Fruit fly (Drosophila melanogaster) whole organism, adult: ENCODE measurements around the gene His2Av.

Experiments used
- CG11617 ChIP-seq: fragments of 200-800 bp; sonication (Bioruptor generic); optimal IDR thresholded peaks from 2 replicates; lab custom pipeline; 2017; ENCODE audit warnings: mild to moderate bottlenecking, missing biosample characterization, missing genetic modification reagents, missing genetic modification characterization
- CG14711 ChIP-seq: fragments of 200-800 bp; sonication (Bioruptor generic); optimal IDR thresholded peaks from 2 replicates; lab custom pipeline; 2018; ENCODE audit warnings: missing biosample characterization, mild to moderate bottlenecking, missing genetic modification characterization, moderate library complexity
- CG33017 ChIP-seq: fragments of 200-800 bp; sonication (Bioruptor generic); optimal IDR thresholded peaks from 2 replicates; lab custom pipeline; 2018; ENCODE audit warnings: missing biosample characterization, mild to moderate bottlenecking, missing genetic modification characterization, moderate library complexity
- CG5204 ChIP-seq: fragments of 200-800 bp; sonication (Bioruptor generic); optimal IDR thresholded peaks from 2 replicates; lab custom pipeline; 2016; ENCODE audit warnings: missing biosample characterization, missing genetic modification characterization
- CG7045 ChIP-seq: fragments of 200-800 bp; sonication (Bioruptor generic); optimal IDR thresholded peaks from 2 replicates; lab custom pipeline; 2017; ENCODE audit warnings: missing biosample characterization, mild to moderate bottlenecking, missing genetic modification characterization
- CG7101 ChIP-seq: fragments of 200-800 bp; sonication (Bioruptor generic); optimal IDR thresholded peaks from 2 replicates; lab custom pipeline; 2018; ENCODE audit warnings: missing biosample characterization, mild to moderate bottlenecking, missing genetic modification characterization, moderate library complexity
- Clk ChIP-seq: fragments of 200-800 bp; sonication (Bioruptor generic); optimal IDR thresholded peaks from 2 replicates; lab custom pipeline; 2017; ENCODE audit warnings: missing biosample characterization, missing genetic modification characterization
- Crg-1 ChIP-seq: fragments of 200-800 bp; sonication (Bioruptor generic); optimal IDR thresholded peaks from 2 replicates; lab custom pipeline; 2016; ENCODE audit warnings: missing biosample characterization, missing genetic modification characterization
- Mnt ChIP-seq: fragments of 200-800 bp; sonication (Bioruptor generic); optimal IDR thresholded peaks from 2 replicates; lab custom pipeline; 2016; ENCODE audit warnings: missing biosample characterization, mild to moderate bottlenecking, missing genetic modification characterization
- kay ChIP-seq: fragments of 200-800 bp; sonication (Bioruptor generic); peaks from one replicate; lab custom pipeline; 2016; ENCODE audit warnings: missing biosample characterization, missing genetic modification characterization, borderline replicate concordance
- ovo ChIP-seq: fragments of 200-800 bp; sonication (Bioruptor generic); optimal IDR thresholded peaks from 2 replicates; lab custom pipeline; 2016; ENCODE audit warnings: missing biosample characterization, missing genetic modification characterization
- pad ChIP-seq: fragments of 200-800 bp; sonication (Bioruptor generic); optimal IDR thresholded peaks from 3 replicates; lab custom pipeline; 2017; ENCODE audit warnings: missing biosample characterization, missing genetic modification characterization, mild to moderate bottlenecking, moderate library complexity, missing genetic modification reagents
- toe ChIP-seq: fragments of 200-800 bp; sonication (Bioruptor generic); optimal IDR thresholded peaks from 2 replicates; lab custom pipeline; 2016; ENCODE audit warnings: missing biosample characterization, missing genetic modification characterization

- TF ChIP-seq kay (GFP tag; lab: Kevin White, UChicago) (no peak), CG7045 (GFP tag; lab: Kevin White, UChicago) (no peak), CG14711 (tag; lab: Kevin White, UChicago) (no peak), Crg-1 (no peak), Clk (no peak), ovo (GFP tag; lab: Kevin White, UChicago) (no peak), Mnt (GFP tag; lab: Kevin White, UChicago) (no peak), toe (GFP tag; lab: Kevin White, UChicago) (no peak), CG7101 (no peak), CG11617 (GFP tag; lab: Kevin White, UChicago) (no peak), CG5204 (GFP tag; lab: Kevin White, UChicago) (no peak), CG33017 (tag; lab: Kevin White, UChicago) (no peak), pad (GFP tag; lab: Kevin White, UChicago) (no peak)
These were observed 5.1 kb downstream of the His2Av start, which contains the start of gene SPARC for dm6 chr3R:26871852-26872251.
